Fruit fly (Drosophila melanogaster) whole organism, embryonic: Measurements from ENCODE around the gene CG34116.

Source experiments
- Antp ChIP-seq: fragments of 200-800 bp; sonication (Bioruptor generic); optimal IDR thresholded peaks from 3 replicates; lab custom pipeline; 2016; ENCODE audit warnings: missing biosample characterization, missing genetic modification characterization
- B-H2 ChIP-seq: fragments of 200-800 bp; sonication (Bioruptor generic); optimal IDR thresholded peaks from 2 replicates; lab custom pipeline; 2018; ENCODE audit warnings: missing biosample characterization, mild to moderate bottlenecking, missing genetic modification characterization
- CG13624 ChIP-seq: fragments of 200-800 bp; sonication (Bioruptor generic); optimal IDR thresholded peaks from 2 replicates; lab custom pipeline; 2016; ENCODE audit warnings: missing biosample characterization, missing genetic modification characterization
- CG14441 ChIP-seq: fragments of 200-800 bp; sonication (Bioruptor generic); IDR thresholded peaks from 2 replicates; pipeline ENCODE4 v1.3.6; 2022; ENCODE audit warnings: missing biosample characterization, missing genetic modification characterization
- CG15479 ChIP-seq: fragments of 200-800 bp; sonication (Bioruptor generic); optimal IDR thresholded peaks from 3 replicates; lab custom pipeline; 2019; ENCODE audit warnings: missing biosample characterization, mild to moderate bottlenecking, missing genetic modification characterization, moderate library complexity
- CG17328 ChIP-seq: fragments of 200-800 bp; sonication (Bioruptor generic); IDR thresholded peaks from 2 replicates; pipeline ENCODE4 v1.3.6; 2022; ENCODE audit warnings: missing biosample characterization, missing genetic modification characterization
- CG17568 ChIP-seq: fragments of 200-800 bp; sonication (Bioruptor generic); optimal IDR thresholded peaks from 2 replicates; lab custom pipeline; 2018; ENCODE audit warnings: missing biosample characterization, mild to moderate bottlenecking, missing genetic modification characterization, moderate library complexity
- CG1792 ChIP-seq: fragments of 200-800 bp; sonication (Bioruptor generic); optimal IDR thresholded peaks from 2 replicates; lab custom pipeline; 2016; ENCODE audit warnings: missing biosample characterization, missing genetic modification characterization
- CG1832 ChIP-seq: fragments of 200-800 bp; sonication (Bioruptor generic); optimal IDR thresholded peaks from 2 replicates; lab custom pipeline; 2017; ENCODE audit warnings: missing biosample characterization, mild to moderate bottlenecking, missing genetic modification characterization, inconsistent platforms
- CG32532 ChIP-seq: fragments of 200-800 bp; sonication (Bioruptor generic); IDR thresholded peaks from 2 replicates; pipeline ENCODE4 v1.3.6; 2022; ENCODE audit warnings: missing biosample characterization, missing genetic modification characterization
- CG34422 ChIP-seq: fragments of 200-800 bp; sonication (Bioruptor generic); IDR thresholded peaks from 3 replicates; pipeline ENCODE4 v1.3.6; 2022; ENCODE audit warnings: missing biosample characterization, missing genetic modification characterization
- CG42726 ChIP-seq: fragments of 200-800 bp; sonication (Bioruptor generic); IDR thresholded peaks from 2 replicates; pipeline ENCODE4 v1.3.6; 2022; ENCODE audit warnings: missing biosample characterization, missing genetic modification characterization; ENCODE audit not compliant: partially characterized antibody
- CG4424 ChIP-seq: fragments of 200-800 bp; sonication (Bioruptor generic); optimal IDR thresholded peaks from 3 replicates; lab custom pipeline; 2016; ENCODE audit warnings: missing biosample characterization, missing genetic modification characterization
- CG6175 ChIP-seq: fragments of 200-800 bp; sonication (Bioruptor generic); IDR thresholded peaks from 3 replicates; pipeline ENCODE4 v1.3.6; 2022; ENCODE audit warnings: missing biosample characterization, missing genetic modification characterization
- CG7839 ChIP-seq: fragments of 200-800 bp; sonication (Bioruptor generic); optimal IDR thresholded peaks from 3 replicates; lab custom pipeline; 2018; ENCODE audit warnings: missing biosample characterization, mild to moderate bottlenecking, missing genetic modification characterization, moderate library complexity
- CG7987 ChIP-seq: fragments of 200-800 bp; sonication (Bioruptor generic); optimal IDR thresholded peaks from 2 replicates; lab custom pipeline; 2018; ENCODE audit warnings: missing biosample characterization, mild to moderate bottlenecking, missing genetic modification characterization, moderate library complexity
- CG8478 ChIP-seq: fragments of >200 bp; optimal IDR thresholded peaks from 2 replicates; lab custom pipeline; 2018
- CG8765 ChIP-seq: fragments of 200-800 bp; sonication (Bioruptor generic); IDR thresholded peaks from 2 replicates; pipeline ENCODE4 v1.3.6; 2022; ENCODE audit warnings: missing biosample characterization, missing genetic modification characterization
- CG8924 ChIP-seq: fragments of 200-800 bp; optimal IDR thresholded peaks from 3 replicates; lab custom pipeline; 2019; ENCODE audit warnings: missing biosample characterization, mild to moderate bottlenecking, missing genetic modification characterization, moderate library complexity
- ERR ChIP-seq: fragments of 200-800 bp; sonication (Bioruptor generic); optimal IDR thresholded peaks from 2 replicates; lab custom pipeline; 2016; ENCODE audit warnings: missing biosample characterization, missing genetic modification characterization
- HLH54F ChIP-seq: fragments of 200-800 bp; sonication (Bioruptor generic); optimal IDR thresholded peaks from 3 replicates; lab custom pipeline; 2016; ENCODE audit warnings: missing biosample characterization, missing genetic modification characterization
- HmgZ ChIP-seq: fragments of 200-800 bp; sonication (Bioruptor generic); optimal IDR thresholded peaks from 2 replicates; lab custom pipeline; 2018; ENCODE audit warnings: missing biosample characterization, mild to moderate bottlenecking, missing genetic modification characterization
- Hr39 ChIP-seq: fragments of >200 bp; optimal IDR thresholded peaks from 2 replicates; lab custom pipeline; 2017
- Lim3 ChIP-seq: fragments of 200-800 bp; sonication (Bioruptor generic); IDR thresholded peaks from 2 replicates; pipeline ENCODE4 v1.3.6; 2022; ENCODE audit warnings: missing biosample characterization, missing genetic modification characterization
- Max ChIP-seq: fragments of 200-800 bp; sonication (Bioruptor generic); optimal IDR thresholded peaks from 2 replicates; lab custom pipeline; 2016; ENCODE audit warnings: missing biosample characterization, mild to moderate bottlenecking, missing genetic modification characterization
- Med ChIP-seq: fragments of 200-800 bp; sonication (Bioruptor generic); peaks from one replicate; lab custom pipeline; 2016; ENCODE audit warnings: missing biosample characterization, missing genetic modification characterization, mild to moderate bottlenecking, inconsistent platforms, moderate library complexity
- Neu2 ChIP-seq: fragments of 200-800 bp; sonication (Bioruptor generic); optimal IDR thresholded peaks from 3 replicates; lab custom pipeline; 2016; ENCODE audit warnings: missing biosample characterization, missing genetic modification characterization, borderline replicate concordance
- Opbp ChIP-seq: fragments of 200-800 bp; sonication (Bioruptor generic); IDR thresholded peaks from 3 replicates; pipeline ENCODE4 v1.3.6; 2022; ENCODE audit warnings: missing biosample characterization, missing genetic modification characterization; ENCODE audit not compliant: partially characterized antibody
- Rx ChIP-seq: fragments of 200-800 bp; sonication (Bioruptor generic); IDR thresholded peaks from 2 replicates; pipeline ENCODE4 v1.3.6; 2022; ENCODE audit warnings: missing biosample characterization, missing genetic modification characterization
- Sin3A ChIP-seq: fragments of >200 bp; optimal IDR thresholded peaks from 2 replicates; lab custom pipeline; 2018
- Tbp ChIP-seq: fragments of >200 bp; optimal IDR thresholded peaks from 2 replicates; lab custom pipeline; 2018; ENCODE audit warnings: missing biosample characterization, missing genetic modification characterization
- btn ChIP-seq: fragments of 200-800 bp; sonication (Bioruptor generic); optimal IDR thresholded peaks from 2 replicates; lab custom pipeline; 2016; ENCODE audit warnings: missing biosample characterization, missing genetic modification characterization
- dm ChIP-seq: fragments of 200-800 bp; sonication (Bioruptor generic); optimal IDR thresholded peaks from 3 replicates; lab custom pipeline; 2016; ENCODE audit warnings: missing biosample characterization, missing genetic modification characterization
- exex ChIP-seq: fragments of 200-800 bp; sonication (Bioruptor generic); optimal IDR thresholded peaks from 4 replicates; lab custom pipeline; 2018; ENCODE audit warnings: missing biosample characterization, mild to moderate bottlenecking, missing genetic modification characterization, moderate library complexity
- gcm2 ChIP-seq: fragments of 200-800 bp; sonication (Bioruptor generic); optimal IDR thresholded peaks from 2 replicates; lab custom pipeline; 2016; ENCODE audit warnings: missing biosample characterization, missing genetic modification characterization
- grau ChIP-seq: fragments of 200-800 bp; optimal IDR thresholded peaks from 3 replicates; lab custom pipeline; 2019; ENCODE audit warnings: missing biosample characterization, mild to moderate bottlenecking, missing genetic modification characterization, moderate library complexity
- jumu ChIP-seq: fragments of 200-800 bp; sonication (Bioruptor generic); optimal IDR thresholded peaks from 3 replicates; lab custom pipeline; 2016; ENCODE audit warnings: missing biosample characterization, missing genetic modification characterization
- mam ChIP-seq: fragments of 200-800 bp; sonication (Bioruptor generic); optimal IDR thresholded peaks from 3 replicates; lab custom pipeline; 2016; ENCODE audit warnings: missing biosample characterization, missing genetic modification characterization
- nerfin-1 ChIP-seq: fragments of 200-800 bp; sonication (Bioruptor generic); optimal IDR thresholded peaks from 3 replicates; lab custom pipeline; 2019; ENCODE audit warnings: missing biosample characterization, mild to moderate bottlenecking, missing genetic modification characterization, moderate library complexity
- nerfin-2 ChIP-seq: fragments of 200-800 bp; sonication (Bioruptor generic); IDR thresholded peaks from 2 replicates; pipeline ENCODE4 v1.3.6; 2022; ENCODE audit warnings: missing biosample characterization, missing genetic modification characterization; ENCODE audit not compliant: partially characterized antibody
- nom ChIP-seq: fragments of 200-800 bp; sonication (Bioruptor generic); optimal IDR thresholded peaks from 2 replicates; lab custom pipeline; 2017; ENCODE audit warnings: missing biosample characterization, missing genetic modification characterization, mild to moderate bottlenecking, moderate library complexity, missing genetic modification reagents
- otp ChIP-seq: fragments of 200-800 bp; sonication (Bioruptor generic); IDR thresholded peaks from 3 replicates; pipeline ENCODE4, ENCODE4 v1.3.6; 2022; ENCODE audit warnings: missing biosample characterization, missing genetic modification characterization
- prd ChIP-seq, 3 experiments: fragments of >200 bp in 2 of 3; fragments of 200-800 bp in 1 of 3; sonication (Bioruptor generic) in 1 of 3; optimal IDR thresholded peaks in 2 of 3; IDR thresholded peaks in 1 of 3; 2 replicates in 2 of 3; 3 replicates in 1 of 3; pipeline versions ENCODE4 v1.3.6 to Lab custom; 2017 to 2022; ENCODE audit warnings: missing biosample characterization in 1 of 3, missing genetic modification characterization in 1 of 3
- sc ChIP-seq, 3 experiments: fragments of >200 bp in 2 of 3; fragments of 200-800 bp in 1 of 3; sonication (Bioruptor generic) in 1 of 3; optimal IDR thresholded peaks; 2 replicates in 2 of 3; 3 replicates in 1 of 3; lab custom pipeline; 2017; ENCODE audit warnings: mild to moderate bottlenecking in 1 of 3, missing biosample characterization in 1 of 3, missing genetic modification characterization in 1 of 3, missing genetic modification reagents in 1 of 3
- sens ChIP-seq: fragments of 200-800 bp; sonication (Bioruptor generic); peaks from one replicate; lab custom pipeline; 2016; ENCODE audit warnings: missing biosample characterization, missing genetic modification characterization
- sna ChIP-seq: fragments of 200-800 bp; sonication (Bioruptor generic); IDR thresholded peaks from 2 replicates; pipeline ENCODE4 v1.3.6; 2022; ENCODE audit warnings: missing biosample characterization, missing genetic modification characterization; ENCODE audit not compliant: partially characterized antibody
- sug ChIP-seq: fragments of 200-800 bp; optimal IDR thresholded peaks from 2 replicates; lab custom pipeline; 2019; ENCODE audit warnings: missing biosample characterization, mild to moderate bottlenecking, missing genetic modification characterization, moderate library complexity
- trh ChIP-seq: fragments of 200-800 bp; sonication (Bioruptor generic); optimal IDR thresholded peaks from 2 replicates; lab custom pipeline; 2016; ENCODE audit warnings: missing biosample characterization, missing genetic modification characterization
- tx ChIP-seq: fragments of 200-800 bp; sonication (Bioruptor generic); optimal IDR thresholded peaks from 2 replicates; lab custom pipeline; 2016; ENCODE audit warnings: missing biosample characterization, missing genetic modification characterization
- unpg ChIP-seq: fragments of 200-800 bp; sonication (Bioruptor generic); optimal IDR thresholded peaks from 3 replicates; lab custom pipeline; 2018; ENCODE audit warnings: missing biosample characterization, mild to moderate bottlenecking, missing genetic modification characterization, moderate library complexity
- wdn ChIP-seq: fragments of 200-800 bp; sonication (Bioruptor generic); IDR thresholded peaks from 2 replicates; pipeline ENCODE4 v1.3.6; 2022; ENCODE audit warnings: missing biosample characterization, missing genetic modification characterization
- zfh2 ChIP-seq: fragments of 200-800 bp; sonication (Bioruptor generic); optimal IDR thresholded peaks from 2 replicates; lab custom pipeline; 2016; ENCODE audit warnings: missing biosample characterization, missing genetic modification characterization

Gene CG34116

dm6 chr3L:19787632-19788031 is 18.2 kb downstream of the CG34116 start (continued):
- TF ChIP-seq Neu2, result no peak
- no peak for TF ChIP-seq CG6175 (GFP tag; lab: Robert Waterston, UW)
- no peak for TF ChIP-seq CG8478
- TF ChIP-seq HmgZ (tag; lab: Kevin White, UChicago), result peak; percentile 17
- no peak for TF ChIP-seq CG17328 (GFP tag; lab: Robert Waterston, UW)
- TF ChIP-seq jumu (GFP tag; lab: Kevin White, UChicago), result no peak
- TF ChIP-seq grau (tag; lab: Kevin White, UChicago), result no peak
- TF ChIP-seq B-H2, result peak; percentile 13
- TF ChIP-seq nerfin-2 (GFP tag; lab: Robert Waterston, UW), result no peak
- TF ChIP-seq sens (GFP tag; lab: Kevin White, UChicago), result no peak
- peak; percentile 30 for TF ChIP-seq CG15479 (GFP tag; lab: Kevin White, UChicago)
- no peak for TF ChIP-seq sna (GFP tag; lab: Robert Waterston, UW)
- TF ChIP-seq Tbp (GFP tag; lab: Kevin White, UChicago), result no peak
- TF ChIP-seq otp (GFP tag; lab: Robert Waterston, UW), result no peak
- TF ChIP-seq Opbp (GFP tag; lab: Robert Waterston, UW), result no peak
- TF ChIP-seq tx (GFP tag; lab: Kevin White, UChicago), result no peak
- TF ChIP-seq sug, result peak; percentile 70
- no peak for TF ChIP-seq CG14441 (GFP tag; lab: Robert Waterston, UW)
- TF ChIP-seq sc (optimal IDR thresholded peaks at IDR 0.05; lab: Kevin White, UChicago), result no peak
- no peak for TF ChIP-seq sc (GFP tag; optimal IDR thresholded peaks at IDR 0.05; lab: Kevin White, UChicago)
- TF ChIP-seq Rx (GFP tag; lab: Robert Waterston, UW), result no peak
- TF ChIP-seq Lim3 (GFP tag; lab: Robert Waterston, UW), result no peak
- TF ChIP-seq CG34422 (GFP tag; lab: Robert Waterston, UW), result no peak
- no peak for TF ChIP-seq nom (GFP tag; lab: Kevin White, UChicago)
- TF ChIP-seq CG13624, result no peak
- TF ChIP-seq exex (tag; lab: Kevin White, UChicago), result peak; percentile 50
- no peak for TF ChIP-seq CG42726 (GFP tag; lab: Robert Waterston, UW)
- TF ChIP-seq gcm2 (GFP tag; lab: Kevin White, UChicago), result no peak
- 0 out of 2 replicates have a peak, but pooled peaks have one; percentile 7 for TF ChIP-seq CG32532 (GFP tag; lab: Robert Waterston, UW)
- no peak for TF ChIP-seq CG7987 (GFP tag; lab: Kevin White, UChicago)
- no peak for TF ChIP-seq dm (GFP tag; lab: Kevin White, UChicago)
- TF ChIP-seq CG1792 (GFP tag; lab: Kevin White, UChicago), result no peak
- TF ChIP-seq CG8924 (tag; lab: Kevin White, UChicago), result no peak
- TF ChIP-seq ERR, result no peak
- no peak for TF ChIP-seq Hr39
- no peak for TF ChIP-seq Sin3A (lab: Kevin White, UChicago)
- TF ChIP-seq Med (GFP tag; lab: Kevin White, UChicago), result peak; percentile 71
- TF ChIP-seq zfh2 (GFP tag; lab: Kevin White, UChicago), result no peak
- no peak for TF ChIP-seq CG4424 (GFP tag; lab: Kevin White, UChicago)
- TF ChIP-seq Max, result no peak
- TF ChIP-seq nerfin-1, result no peak
- TF ChIP-seq mam (GFP tag; lab: Kevin White, UChicago), result no peak
- TF ChIP-seq CG17568, result no peak
- no peak for TF ChIP-seq prd (optimal IDR thresholded peaks at IDR 0.05; lab: Kevin White, UChicago)
- no peak for TF ChIP-seq prd (GFP tag; IDR thresholded peaks at IDR 0.05; lab: Robert Waterston, UW)
- TF ChIP-seq unpg, result no peak
- no peak for TF ChIP-seq Antp
- TF ChIP-seq CG8765 (GFP tag; lab: Robert Waterston, UW), result no peak
- TF ChIP-seq wdn, result no peak
- no peak for TF ChIP-seq HLH54F (GFP tag; lab: Kevin White, UChicago)
- TF ChIP-seq CG1832 (GFP tag; lab: Kevin White, UChicago), result no peak
- TF ChIP-seq btn (GFP tag; lab: Kevin White, UChicago), result no peak
- no peak for TF ChIP-seq trh
- TF ChIP-seq CG7839 (tag; lab: Kevin White, UChicago), result no peak
